Worm (Caenorhabditis elegans): ENCODE data around the gene cgt-1.

DNA sequence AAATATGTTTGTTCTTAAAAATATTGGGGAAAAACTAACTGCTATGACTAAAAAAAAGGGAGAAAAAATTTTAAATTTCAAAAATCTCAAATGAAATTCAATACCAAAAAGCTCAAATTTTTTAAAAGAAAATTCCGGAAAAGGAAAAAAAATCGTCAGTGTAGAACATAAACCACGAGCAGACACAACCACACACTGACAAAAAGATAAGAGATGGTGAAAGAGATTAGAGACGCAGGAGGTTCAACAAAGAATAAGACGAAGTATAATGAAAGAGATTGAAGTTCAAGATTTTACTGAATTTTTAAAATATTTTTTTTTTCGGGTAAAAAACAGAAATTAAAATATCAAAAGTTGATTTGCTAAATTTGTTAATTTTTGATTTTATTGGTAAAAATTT is 8.6 kb downstream of the cgt-1 start:
- TF ChIP-seq tbx-11 (GFP tag; IDR thresholded peaks at IDR 0.05): no peak
- no peak for TF ChIP-seq ama-1 (optimal IDR thresholded peaks at IDR 0.05)
- no peak for TF ChIP-seq tbx-37 (GFP tag; conservative IDR thresholded peaks at IDR 0.05)
- no peak for TF ChIP-seq ets-7 (tag; optimal IDR thresholded peaks at IDR 0.05)
- no peak for TF ChIP-seq aly-1 (tag; optimal IDR thresholded peaks at IDR 0.05)
- TF ChIP-seq F13C5.2 (tag; optimal IDR thresholded peaks at IDR 0.05): no peak
- TF ChIP-seq ceh-36 (tag; optimal IDR thresholded peaks at IDR 0.05): no peak
- TF ChIP-seq B0310.2 (tag; optimal IDR thresholded peaks at IDR 0.05): no peak
- TF ChIP-seq ceh-13 (GFP tag; optimal IDR thresholded peaks at IDR 0.05): no peak
- TF ChIP-seq hnd-1 (tag; optimal IDR thresholded peaks at IDR 0.05): no peak
- TF ChIP-seq hmg-4 (GFP tag; optimal IDR thresholded peaks at IDR 0.05): no peak
- no peak for TF ChIP-seq scrt-1 (GFP tag; IDR thresholded peaks at IDR 0.05)

All from whole organism, early embryonic.